Worm (Caenorhabditis elegans): ENCODE measurements around the gene F54C9.3.
A peak's percentile ranks its signal among the peaks of the same experiment; 100 is the strongest.

F54C9.3 gene

ce11 chrII:8554568-8554967 is 12.1 kb downstream of the F54C9.3 start:
- TF ChIP-seq ceh-48 (tag; optimal IDR thresholded peaks at IDR 0.05) (no peak), C38D4.7 (GFP tag; optimal IDR thresholded peaks at IDR 0.05) (no peak), tbx-2 (tag; optimal IDR thresholded peaks at IDR 0.05) (no peak)

DNA sequence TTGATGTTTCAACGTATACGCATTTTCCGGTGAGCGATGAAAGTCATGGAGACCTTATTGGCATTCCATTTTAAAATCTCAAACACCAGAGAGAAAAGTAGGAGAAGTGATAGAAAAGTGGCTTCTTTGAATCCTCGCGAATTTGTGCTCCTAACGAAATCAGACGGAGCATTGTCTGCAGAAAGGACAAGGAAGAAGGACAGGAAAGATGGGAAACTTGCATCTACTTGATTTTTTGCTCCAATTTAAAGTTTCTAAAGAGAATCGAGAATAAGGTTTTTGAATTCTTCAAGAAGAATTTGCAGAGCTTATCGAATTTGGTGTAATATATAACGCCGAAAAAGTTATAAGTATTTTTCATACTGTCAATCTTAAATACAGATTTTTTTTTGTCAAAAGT is 15.6 kb downstream of the F54C9.3 start:
- no peak for TF ChIP-seq lim-6 (tag; optimal IDR thresholded peaks at IDR 0.05)
- no peak for TF ChIP-seq pros-1 (tag; optimal IDR thresholded peaks at IDR 0.05)
- TF ChIP-seq syd-9 (tag; optimal IDR thresholded peaks at IDR 0.05) = no peak
- no peak for TF ChIP-seq F13H6.1 (tag; optimal IDR thresholded peaks at IDR 0.05)
- TF ChIP-seq unc-42 (tag; optimal IDR thresholded peaks at IDR 0.05) = peak; percentile 81

DNA sequence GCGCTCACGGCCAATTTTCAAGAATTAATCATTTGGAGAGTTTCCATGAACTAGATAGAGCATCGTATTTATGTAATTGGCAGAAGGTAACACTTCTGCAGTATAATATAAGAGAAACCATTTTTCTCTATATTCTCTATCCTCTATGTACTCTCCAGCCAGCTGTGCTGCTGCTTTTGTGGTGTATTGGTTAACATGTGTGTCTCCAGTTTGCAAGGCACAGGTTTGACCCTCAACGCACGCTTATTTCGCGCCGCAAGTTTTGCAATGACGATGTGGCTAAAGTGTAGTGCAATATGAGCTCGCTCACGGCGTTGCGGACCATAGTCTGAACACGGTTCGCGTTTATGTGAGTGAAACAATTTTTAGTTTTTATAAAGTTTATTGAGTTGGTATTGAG is 19.7 kb downstream of the F54C9.3 start:
- TF ChIP-seq npax-4 (tag; optimal IDR thresholded peaks at IDR 0.05) = peak; percentile 55
- no peak for TF ChIP-seq lim-6 (tag; optimal IDR thresholded peaks at IDR 0.05)
- TF ChIP-seq K02D7.2 (tag; optimal IDR thresholded peaks at IDR 0.05) = peak; percentile 85
- TF ChIP-seq ref-2 (tag; optimal IDR thresholded peaks at IDR 0.05) = no peak
- TF ChIP-seq K09A11.1 (tag; optimal IDR thresholded peaks at IDR 0.05; ENCODE audit: insufficient read depth) = peak; percentile 54
- TF ChIP-seq ceh-19 (GFP tag; optimal IDR thresholded peaks at IDR 0.05) = peak; percentile 81
- no peak for TF ChIP-seq ceh-22 (tag; optimal IDR thresholded peaks at IDR 0.05)
- TF ChIP-seq hlh-13 (GFP tag; optimal IDR thresholded peaks at IDR 0.05) = peak; percentile 82
- TF ChIP-seq rnt-1 (tag; optimal IDR thresholded peaks at IDR 0.05) = peak; percentile 79
- peak; percentile 89 for TF ChIP-seq pha-2 (tag; optimal IDR thresholded peaks at IDR 0.05)
- TF ChIP-seq sox-4 (tag; optimal IDR thresholded peaks at IDR 0.05) = peak; percentile 84
- TF ChIP-seq hlh-30 (tag; optimal IDR thresholded peaks at IDR 0.05; ENCODE audit: insufficient read depth) = peak; percentile 11
- TF ChIP-seq ceh-45 (GFP tag; IDR thresholded peaks at IDR 0.05) = peak; percentile 76; the same call in 1 of the 2 replicates
- TF ChIP-seq unc-86 (tag; optimal IDR thresholded peaks at IDR 0.05) = peak; percentile 80
- peak; percentile 59 for TF ChIP-seq Y22D7AL.16 (tag; optimal IDR thresholded peaks at IDR 0.05)
- no peak for TF ChIP-seq ama-1 (optimal IDR thresholded peaks at IDR 0.05)
- peak; percentile 91 for TF ChIP-seq hlh-8 (tag; optimal IDR thresholded peaks at IDR 0.05)
- no peak for TF ChIP-seq pros-1 (tag; optimal IDR thresholded peaks at IDR 0.05)
- TF ChIP-seq ceh-24 (tag; optimal IDR thresholded peaks at IDR 0.05) = peak; percentile 65
- peak; percentile 83 for TF ChIP-seq pat-9 (tag; optimal IDR thresholded peaks at IDR 0.05)
- TF ChIP-seq ceh-30 (tag; optimal IDR thresholded peaks at IDR 0.05) = peak; percentile 28
- TF ChIP-seq zip-5 (tag; optimal IDR thresholded peaks at IDR 0.05) = peak; percentile 33
- peak; percentile 83 for TF ChIP-seq eyg-1 (tag; optimal IDR thresholded peaks at IDR 0.05)
- peak; percentile 61 for TF ChIP-seq hlh-15 (tag; optimal IDR thresholded peaks at IDR 0.05)
- TF ChIP-seq gmeb-2 (tag; optimal IDR thresholded peaks at IDR 0.05) = peak; percentile 86
- peak; percentile 61 for TF ChIP-seq T23F11.4 (GFP tag; optimal IDR thresholded peaks at IDR 0.05)
- TF ChIP-seq pax-1 (tag; optimal IDR thresholded peaks at IDR 0.05) = no peak
- TF ChIP-seq tbx-7 (tag; optimal IDR thresholded peaks at IDR 0.05) = peak; percentile 70
- TF ChIP-seq odd-2 (tag; optimal IDR thresholded peaks at IDR 0.05) = peak; percentile 23
- TF ChIP-seq pha-4 (tag; optimal IDR thresholded peaks at IDR 0.05) = no peak
- TF ChIP-seq unc-42 (tag; optimal IDR thresholded peaks at IDR 0.05) = peak; percentile 6
- TF ChIP-seq elt-2 (tag; optimal IDR thresholded peaks at IDR 0.05) = peak; percentile 92
- peak; percentile 66 for TF ChIP-seq ceh-31 (tag; optimal IDR thresholded peaks at IDR 0.05)
- peak; percentile 67 for TF ChIP-seq madf-2 (tag; optimal IDR thresholded peaks at IDR 0.05)
- TF ChIP-seq ceh-2 (tag; optimal IDR thresholded peaks at IDR 0.05) = peak; percentile 74
- peak; percentile 74 for TF ChIP-seq sox-2 (GFP tag; IDR thresholded peaks at IDR 0.05)
- no peak for TF ChIP-seq fkh-10 (GFP tag; optimal IDR thresholded peaks at IDR 0.05)
- peak; percentile 63 for TF ChIP-seq C08G9.2 (tag; optimal IDR thresholded peaks at IDR 0.05)
- TF ChIP-seq syd-9 (tag; optimal IDR thresholded peaks at IDR 0.05) = peak; percentile 78
- TF ChIP-seq ceh-34 (tag; optimal IDR thresholded peaks at IDR 0.05) = peak; percentile 90
- peak; percentile 84 for TF ChIP-seq ttx-3 (tag; optimal IDR thresholded peaks at IDR 0.05)
- peak; percentile 72 for TF ChIP-seq fax-1 (tag; optimal IDR thresholded peaks at IDR 0.05)
- peak; percentile 33 for TF ChIP-seq ceh-9 (tag; optimal IDR thresholded peaks at IDR 0.05)
- peak; percentile 87 for TF ChIP-seq ceh-6 (GFP tag; optimal IDR thresholded peaks at IDR 0.05)
- peak; percentile 89 for TF ChIP-seq dve-1 (tag; optimal IDR thresholded peaks at IDR 0.05)
